Worm (Caenorhabditis elegans): Measurements from ENCODE around the gene citk-2.

DNA sequence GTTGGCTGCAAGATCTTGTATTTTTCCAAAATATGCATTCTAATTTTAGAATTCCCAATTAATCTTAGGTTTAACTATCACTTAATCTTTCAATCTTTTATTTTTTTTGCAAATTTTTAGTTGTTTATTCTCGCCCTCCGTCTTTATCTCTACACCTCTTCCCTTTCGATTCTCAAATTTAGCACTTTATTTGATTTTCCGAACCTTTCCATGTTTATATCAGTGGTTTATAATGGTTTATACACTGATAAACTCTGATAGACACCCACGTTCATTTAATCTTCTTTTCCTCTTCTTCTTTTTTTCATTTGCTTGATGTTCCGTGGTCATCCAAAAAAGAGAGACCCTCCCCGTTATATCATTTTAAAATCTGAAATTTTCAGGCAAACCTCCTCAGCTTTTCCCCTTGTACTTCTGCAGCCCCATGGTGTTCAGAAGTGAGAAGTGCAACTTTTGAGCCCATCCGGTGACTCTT lies 23.1 kb downstream of the citk-2 start, which contains the start of the genes nsy-1 and F59A6.13:
- TF ChIP-seq nfyb-1 (GFP tag; IDR thresholded peaks at IDR 0.05) (no peak), fkh-3 (tag; optimal IDR thresholded peaks at IDR 0.05) (no peak), ztf-25 (GFP tag; IDR thresholded peaks at IDR 0.05) (no peak), ceh-58 (GFP tag; IDR thresholded peaks at IDR 0.05) (no peak), F52B5.7 (tag; optimal IDR thresholded peaks at IDR 0.05) (no peak), ama-1 (optimal IDR thresholded peaks at IDR 0.05) (no peak), ama-1 (GFP tag; optimal IDR thresholded peaks at IDR 0.05) (no peak), F10E7.11 (tag; optimal IDR thresholded peaks at IDR 0.05) (no peak), snpc-4 (GFP tag; optimal IDR thresholded peaks at IDR 0.05) (no peak), snpc-4 (tag; optimal IDR thresholded peaks at IDR 0.05) (no peak), mes-4 (tag; optimal IDR thresholded peaks at IDR 0.05) (no peak), mel-28 (tag; optimal IDR thresholded peaks at IDR 0.05; ENCODE audit: borderline replicate concordance) (no peak), T26A5.8 (tag; optimal IDR thresholded peaks at IDR 0.05) (no peak)

Measured in whole organism, young adult.